Worm (Caenorhabditis elegans): Measurements from ENCODE around the gene mrpl-39.

DNA sequence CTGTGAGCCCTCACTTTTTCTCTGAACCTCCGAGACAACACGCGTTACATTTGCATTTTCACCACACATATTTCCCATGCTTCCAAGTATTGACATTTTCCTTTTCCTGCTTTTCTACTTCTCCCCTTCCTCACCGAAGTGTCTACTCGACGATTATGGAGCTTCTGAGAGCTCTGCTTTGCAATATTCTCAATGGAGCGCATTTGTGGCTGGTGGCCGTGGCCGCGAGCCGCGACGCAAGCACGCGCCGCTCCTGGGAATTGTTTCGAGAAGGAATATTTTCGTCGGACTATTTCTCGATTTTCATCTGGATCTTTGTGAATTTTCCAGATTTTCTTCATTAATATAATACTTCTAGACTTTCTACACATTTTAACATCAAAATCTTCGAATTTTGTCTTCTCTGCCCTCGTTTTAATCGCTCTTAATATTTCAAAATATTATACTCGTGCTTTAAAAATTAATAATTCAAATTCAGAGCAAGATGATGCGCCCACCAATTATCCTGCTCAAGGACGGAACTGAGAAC, 50.5 kb downstream of the mrpl-39 start, which contains the start of the genes T10B5.4 and cct-7:
- TF ChIP-seq sea-1 (GFP tag; conservative IDR thresholded peaks at IDR 0.05), result peak; percentile 55; the same call in 1 of the 2 replicates
- TF ChIP-seq flt-1 (GFP tag; IDR thresholded peaks at IDR 0.05), result peak; percentile 36; the same call in 1 of the 2 replicates
- TF ChIP-seq F13C5.2 (tag; optimal IDR thresholded peaks at IDR 0.05), result peak; percentile 59
- no peak for TF ChIP-seq ama-1 (optimal IDR thresholded peaks at IDR 0.05)
- TF ChIP-seq ceh-13 (GFP tag; optimal IDR thresholded peaks at IDR 0.05), result no peak
- no peak for TF ChIP-seq ceh-36 (tag; optimal IDR thresholded peaks at IDR 0.05)
- peak; percentile 16 for TF ChIP-seq ets-7 (tag; optimal IDR thresholded peaks at IDR 0.05)
- TF ChIP-seq hmbx-1 (tag; optimal IDR thresholded peaks at IDR 0.05), result no peak
- no peak for TF ChIP-seq tra-4 (tag; optimal IDR thresholded peaks at IDR 0.05)
- TF ChIP-seq aly-1 (tag; optimal IDR thresholded peaks at IDR 0.05), result no peak
- TF ChIP-seq hnd-1 (tag; optimal IDR thresholded peaks at IDR 0.05), result no peak
- peak; percentile 54; the same call in 1 of the 2 replicates for TF ChIP-seq tbx-37 (GFP tag; conservative IDR thresholded peaks at IDR 0.05)
- peak; percentile 43; the same call in 1 of the 2 replicates for TF ChIP-seq pes-1 (GFP tag; IDR thresholded peaks at IDR 0.05)
